Fruit fly (Drosophila melanogaster): Measurements from ENCODE around the gene CAH2.

The CAH2 gene

DNA sequence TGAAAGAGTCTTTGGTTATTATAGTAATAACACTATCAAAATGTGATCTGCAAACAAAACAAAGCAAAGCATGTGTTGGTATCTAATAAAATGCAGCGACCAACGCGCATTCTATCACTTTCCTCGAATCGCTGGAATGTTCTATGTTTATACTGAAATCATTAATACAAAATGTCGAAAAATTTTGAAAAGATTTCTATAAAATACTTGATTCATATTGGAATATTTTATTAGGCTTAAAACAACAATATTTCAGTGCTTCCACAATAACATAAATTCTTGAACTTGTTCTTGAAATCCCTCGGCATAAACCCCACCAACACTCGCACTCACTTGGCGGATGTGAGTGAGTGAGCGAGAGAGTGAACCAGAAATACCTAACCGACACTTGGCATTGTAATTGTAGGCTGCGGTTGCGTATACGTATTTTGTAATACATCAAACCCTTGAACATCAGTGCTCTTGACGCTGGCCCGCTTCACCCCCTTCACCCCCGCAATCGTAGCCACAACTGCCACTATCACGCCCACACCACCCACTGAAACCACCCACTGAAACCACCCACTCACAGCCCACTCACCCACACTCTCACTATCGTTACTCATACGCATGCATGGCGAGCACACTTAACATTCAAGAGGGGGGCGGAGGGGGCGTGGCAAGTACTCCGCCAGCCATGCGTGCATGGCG is 45.7 kb downstream of the CAH2 start (continued):
- TF ChIP-seq fru (optimal IDR thresholded peaks at IDR 0.05): no peak
- no peak for TF ChIP-seq aop (GFP tag; IDR thresholded peaks at IDR 0.05)
- peak; percentile 59 for TF ChIP-seq CG13424 (tag; optimal IDR thresholded peaks at IDR 0.05)
- no peak for TF ChIP-seq ato (GFP tag; IDR thresholded peaks at IDR 0.05; ENCODE audit: partially characterized antibody)
- TF ChIP-seq CG30431 (GFP tag; optimal IDR thresholded peaks at IDR 0.05): no peak
- no peak for TF ChIP-seq CG16863 (GFP tag; optimal IDR thresholded peaks at IDR 0.05)
- no peak for TF ChIP-seq CG4404 (GFP tag; IDR thresholded peaks at IDR 0.05)
- peak; percentile 74 for TF ChIP-seq CG2678 (tag; optimal IDR thresholded peaks at IDR 0.05)
- TF ChIP-seq CG18619 (GFP tag; optimal IDR thresholded peaks at IDR 0.05): no peak
- TF ChIP-seq her (GFP tag; optimal IDR thresholded peaks at IDR 0.05): no peak
- no peak for TF ChIP-seq mam (GFP tag; optimal IDR thresholded peaks at IDR 0.05)
- TF ChIP-seq gce (GFP tag; IDR thresholded peaks at IDR 0.05): no peak
- peak; percentile 62 for TF ChIP-seq Xrp1 (GFP tag; IDR thresholded peaks at IDR 0.05)
- TF ChIP-seq al (GFP tag; IDR thresholded peaks at IDR 0.05): no peak
- TF ChIP-seq Trl (optimal IDR thresholded peaks at IDR 0.05): no peak
- TF ChIP-seq Trl (GFP tag; optimal IDR thresholded peaks at IDR 0.05): no peak
- TF ChIP-seq Sry-β (GFP tag; optimal IDR thresholded peaks at IDR 0.05): no peak
- TF ChIP-seq CG7786 (GFP tag; optimal IDR thresholded peaks at IDR 0.05): no peak
- TF ChIP-seq lbe (GFP tag; optimal IDR thresholded peaks at IDR 0.05): no peak
- TF ChIP-seq nom (GFP tag; optimal IDR thresholded peaks at IDR 0.05): no peak
- no peak for TF ChIP-seq gcm2 (GFP tag; optimal IDR thresholded peaks at IDR 0.05)
- no peak for TF ChIP-seq CG13775 (GFP tag; optimal IDR thresholded peaks at IDR 0.05)
- TF ChIP-seq org-1 (GFP tag; optimal IDR thresholded peaks at IDR 0.05): no peak
- TF ChIP-seq pfk (GFP tag; optimal IDR thresholded peaks at IDR 0.05): no peak
- TF ChIP-seq MESR4 (GFP tag; optimal IDR thresholded peaks at IDR 0.05): no peak
- TF ChIP-seq Dll (GFP tag; IDR thresholded peaks at IDR 0.05; ENCODE audit: partially characterized antibody): no peak
- no peak for TF ChIP-seq CG9727 (GFP tag; optimal IDR thresholded peaks at IDR 0.05)
- TF ChIP-seq CG15073 (GFP tag; optimal IDR thresholded peaks at IDR 0.05): no peak
- peak; percentile 64 for TF ChIP-seq CG7839 (tag; optimal IDR thresholded peaks at IDR 0.05)
- no peak for TF ChIP-seq CTCF (GFP tag; optimal IDR thresholded peaks at IDR 0.05)
- TF ChIP-seq ro (GFP tag; IDR thresholded peaks at IDR 0.05): no peak
- peak; percentile 9 for TF ChIP-seq NfI (GFP tag; optimal IDR thresholded peaks at IDR 0.05)
- TF ChIP-seq D (optimal IDR thresholded peaks at IDR 0.05): no peak
- no peak for TF ChIP-seq D (GFP tag; optimal IDR thresholded peaks at IDR 0.05)
- TF ChIP-seq CG3847 (GFP tag; IDR thresholded peaks at IDR 0.05): peak; percentile 14; the same call in 1 of the 2 replicates
- no peak for TF ChIP-seq h (optimal IDR thresholded peaks at IDR 0.05)
- no peak for TF ChIP-seq CG7928 (GFP tag; optimal IDR thresholded peaks at IDR 0.05)
- TF ChIP-seq CG6791 (GFP tag; IDR thresholded peaks at IDR 0.05; ENCODE audit: partially characterized antibody): no peak
- TF ChIP-seq ssp (GFP tag; IDR thresholded peaks at IDR 0.05): no peak
- TF ChIP-seq cad (GFP tag; optimal IDR thresholded peaks at IDR 0.05): no peak
- TF ChIP-seq dysf (GFP tag; IDR thresholded peaks at IDR 0.05): no peak
- TF ChIP-seq Elba2 (GFP tag; optimal IDR thresholded peaks at IDR 0.05): no peak
- no peak for TF ChIP-seq CG11560 (tag; IDR thresholded peaks at IDR 0.05)
- no peak for TF ChIP-seq Neu2 (GFP tag; optimal IDR thresholded peaks at IDR 0.05; ENCODE audit: borderline replicate concordance)
- TF ChIP-seq inv (GFP tag; IDR thresholded peaks at IDR 0.05; ENCODE audit: partially characterized antibody): no peak
- TF ChIP-seq CG11398 (GFP tag; optimal IDR thresholded peaks at IDR 0.05): no peak
- no peak for TF ChIP-seq Mes4 (GFP tag; optimal IDR thresholded peaks at IDR 0.05)
- no peak for TF ChIP-seq CG10565 (GFP tag; optimal IDR thresholded peaks at IDR 0.05)
- no peak for TF ChIP-seq kay (GFP tag; optimal IDR thresholded peaks at IDR 0.05)
- no peak for TF ChIP-seq dpn (GFP tag; optimal IDR thresholded peaks at IDR 0.05)
- no peak for TF ChIP-seq CG10959 (GFP tag; IDR thresholded peaks at IDR 0.05)
- TF ChIP-seq Nf-YB (GFP tag; optimal IDR thresholded peaks at IDR 0.05): no peak
- no peak for TF ChIP-seq BEAF-32 (GFP tag; optimal IDR thresholded peaks at IDR 0.05)
